Worm (Caenorhabditis elegans) whole organism, late embryonic: ENCODE results near the gene Y17G7B.3.

Experiments used
- elt-2 ChIP-seq: sonication (generic microtip); optimal IDR thresholded peaks from 2 replicates; lab custom pipeline; 2016; ENCODE audit warnings: missing genetic modification reagents, missing genetic modification characterization, missing compliant biosample characterization
- mec-3 ChIP-seq: sonication (generic microtip); optimal IDR thresholded peaks from 2 replicates; lab custom pipeline; 2016; ENCODE audit warnings: borderline replicate concordance, missing genetic modification characterization, missing compliant biosample characterization
- nhr-11 ChIP-seq: fragments of 150-350 bp; optimal IDR thresholded peaks from 2 replicates; lab custom pipeline; 2014; ENCODE audit warnings: missing biosample characterization, missing genetic modification characterization
- odd-2 ChIP-seq: sonication (generic microtip); optimal IDR thresholded peaks from 2 replicates; lab custom pipeline; 2017; ENCODE audit warnings: antibody characterized with exemption, mild to moderate bottlenecking, missing genetic modification characterization, missing compliant biosample characterization
- ttx-3 ChIP-seq: sonication (generic microtip); optimal IDR thresholded peaks from 2 replicates; lab custom pipeline; 2016; ENCODE audit warnings: missing genetic modification reagents, missing genetic modification characterization, missing compliant biosample characterization

DNA sequence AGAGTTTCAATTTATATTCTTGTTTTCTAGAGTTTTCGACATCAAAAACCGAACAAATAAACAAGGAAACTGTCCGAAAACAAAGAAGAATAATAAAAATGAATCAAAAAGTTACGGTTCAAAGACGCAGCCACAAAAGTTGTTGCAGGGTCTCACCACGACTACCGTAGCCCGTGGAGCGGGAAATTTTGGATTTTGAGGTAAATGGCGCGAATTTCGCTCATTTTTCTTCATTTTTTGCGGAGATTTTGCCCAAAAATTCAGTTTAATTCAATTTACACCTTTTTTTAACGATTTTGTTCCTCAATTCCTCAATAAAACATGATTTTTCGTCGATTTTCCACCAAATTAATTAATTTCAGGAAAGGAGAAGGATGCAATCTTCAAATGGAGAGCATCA is 20.5 kb upstream of the Y17G7B.3 start, which contains the start of gene mex-1:
- TF ChIP-seq elt-2 (tag; lab: Kevin White, UChicago) (no peak), ttx-3 (tag; lab: Kevin White, UChicago) (no peak), odd-2 (tag; lab: Kevin White, UChicago) (no peak), mec-3 (tag; lab: Kevin White, UChicago) (no peak), nhr-11 (no peak)
